Fruit fly (Drosophila melanogaster): ENCODE results near the gene CG11498.

The CG11498 gene

dm6 chr3R:30170671-30171667 lies 10.7 kb upstream of the CG11498 start, which contains the start of gene Rsod (continued):
- TF ChIP-seq CG34422 (GFP tag; IDR thresholded peaks at IDR 0.05) (peak; percentile 71), CG31441 (GFP tag; IDR thresholded peaks at IDR 0.05) (peak; percentile 52), run (tag; optimal IDR thresholded peaks at IDR 0.05) (no peak), B-H2 (GFP tag; optimal IDR thresholded peaks at IDR 0.05) (no peak), fd64A (GFP tag; optimal IDR thresholded peaks at IDR 0.05) (peak; percentile 36), pb (GFP tag; optimal IDR thresholded peaks at IDR 0.05) (no peak), Neu2 (GFP tag; optimal IDR thresholded peaks at IDR 0.05; ENCODE audit: borderline replicate concordance) (no peak), CG1024 (GFP tag; IDR thresholded peaks at IDR 0.05) (peak; percentile 35; the same call in 1 of the 2 replicates), dan (GFP tag; IDR thresholded peaks at IDR 0.05) (no peak), nerfin-2 (GFP tag; IDR thresholded peaks at IDR 0.05; ENCODE audit: partially characterized antibody) (no peak), sna (GFP tag; IDR thresholded peaks at IDR 0.05; ENCODE audit: partially characterized antibody) (no peak), Side (GFP tag; optimal IDR thresholded peaks at IDR 0.05) (no peak), fu2 (GFP tag; optimal IDR thresholded peaks at IDR 0.05) (no peak), CG8359 (GFP tag; optimal IDR thresholded peaks at IDR 0.05; ENCODE audit: borderline replicate concordance) (peak; percentile 25), CG2116 (GFP tag; optimal IDR thresholded peaks at IDR 0.05) (peak; percentile 5), rib (GFP tag; IDR thresholded peaks at IDR 0.05) (no peak), HLH54F (GFP tag; optimal IDR thresholded peaks at IDR 0.05) (no peak), CG13624 (GFP tag; optimal IDR thresholded peaks at IDR 0.05) (no peak), tx (GFP tag; optimal IDR thresholded peaks at IDR 0.05) (no peak), corto (GFP tag; optimal IDR thresholded peaks at IDR 0.05) (peak; percentile 59), cato (GFP tag; optimal IDR thresholded peaks at IDR 0.05; ENCODE audit: borderline replicate concordance) (peak; percentile 13), CG34376 (GFP tag; optimal IDR thresholded peaks at IDR 0.05) (no peak), Abd-B (GFP tag; optimal IDR thresholded peaks at IDR 0.05) (peak; percentile 28), Bteb2 (GFP tag; optimal IDR thresholded peaks at IDR 0.05) (no peak), Max (GFP tag; optimal IDR thresholded peaks at IDR 0.05) (peak; percentile 41)

dm6 chr3R:30166159-30166784 lies 6.0 kb upstream of the CG11498 start, which contains the start of gene VhaAC45RP:
VhaAC45RP (minus strand) TSS chr3R:30166419.
- TF ChIP-seq Myb (GFP tag; optimal IDR thresholded peaks at IDR 0.05): peak; percentile 14
- TF ChIP-seq Med (GFP tag): peak; percentile 56
- TF ChIP-seq CG9876 (GFP tag; optimal IDR thresholded peaks at IDR 0.05): no peak
- peak; percentile 26 for TF ChIP-seq Deaf1 (tag; optimal IDR thresholded peaks at IDR 0.05)
- peak; percentile 99 for TF ChIP-seq onecut (GFP tag; IDR thresholded peaks at IDR 0.05)
- peak in 1 of 2 experiments; percentile 20 for TF ChIP-seq Pdp1 (GFP tag; optimal IDR thresholded peaks at IDR 0.05)
- peak; percentile 99 for TF ChIP-seq nerfin-1 (tag; optimal IDR thresholded peaks at IDR 0.05)
- no peak for TF ChIP-seq Mrtf (GFP tag; IDR thresholded peaks at IDR 0.05)
- no peak for TF ChIP-seq danr (GFP tag; IDR thresholded peaks at IDR 0.05)
- TF ChIP-seq pros (GFP tag; optimal IDR thresholded peaks at IDR 0.05): peak; percentile 26
- peak; percentile 13; the same call in 1 of the 2 replicates for TF ChIP-seq Dref (GFP tag; IDR thresholded peaks at IDR 0.05)
- no peak for TF ChIP-seq her (GFP tag; optimal IDR thresholded peaks at IDR 0.05)
- TF ChIP-seq sens (GFP tag): peak; percentile 60
- TF ChIP-seq CG15514 (GFP tag; optimal IDR thresholded peaks at IDR 0.05): peak; percentile 2
- TF ChIP-seq corto (GFP tag; optimal IDR thresholded peaks at IDR 0.05): no peak
- peak; percentile 86 for TF ChIP-seq sd (tag; optimal IDR thresholded peaks at IDR 0.05)
- TF ChIP-seq MESR4 (GFP tag; optimal IDR thresholded peaks at IDR 0.05): peak; percentile 74
- TF ChIP-seq Fer1 (GFP tag; optimal IDR thresholded peaks at IDR 0.05): peak; percentile 23
- peak; percentile 28 for TF ChIP-seq Nf-YC (tag; optimal IDR thresholded peaks at IDR 0.05)
- TF ChIP-seq seq (GFP tag; IDR thresholded peaks at IDR 0.05): peak; percentile 44; the same call in 1 of the 2 replicates
- peak; percentile 8 for TF ChIP-seq pzg (GFP tag; optimal IDR thresholded peaks at IDR 0.05)
- TF ChIP-seq ewg (GFP tag; optimal IDR thresholded peaks at IDR 0.05): peak; percentile 93
- TF ChIP-seq YL-1 (GFP tag; optimal IDR thresholded peaks at IDR 0.05): peak; percentile 70
- peak; percentile 9 for TF ChIP-seq Max (GFP tag; optimal IDR thresholded peaks at IDR 0.05)
